Fruit fly (Drosophila melanogaster) whole organism, embryonic: Measurements from ENCODE around the gene Nxf3.

Experiments
- Atf-2 ChIP-seq: fragments of 200-800 bp; sonication (Bioruptor generic); optimal IDR thresholded peaks from 2 replicates; lab custom pipeline; 2016; ENCODE audit warnings: missing biosample characterization, missing genetic modification characterization
- Awh ChIP-seq: fragments of 200-800 bp; sonication (Bioruptor generic); IDR thresholded peaks from 2 replicates; pipeline ENCODE4, ENCODE4 v1.3.6; 2022; ENCODE audit warnings: missing biosample characterization, missing genetic modification characterization
- Blimp-1 ChIP-seq: fragments of 200-800 bp; sonication (Bioruptor generic); optimal IDR thresholded peaks from 3 replicates; lab custom pipeline; 2018; ENCODE audit warnings: missing biosample characterization, missing genetic modification characterization, mild to moderate bottlenecking, moderate library complexity, missing genetic modification reagents
- CG10209 ChIP-seq: fragments of 200-800 bp; sonication (Bioruptor generic); optimal IDR thresholded peaks from 3 replicates; lab custom pipeline; 2017; ENCODE audit warnings: missing biosample characterization, mild to moderate bottlenecking, missing genetic modification characterization, missing genetic modification reagents
- CG10979 ChIP-seq: fragments of 200-800 bp; sonication (Bioruptor generic); optimal IDR thresholded peaks from 2 replicates; lab custom pipeline; 2018; ENCODE audit warnings: missing biosample characterization, mild to moderate bottlenecking, missing genetic modification characterization, moderate library complexity
- CG11695 ChIP-seq: fragments of 200-800 bp; sonication (Bioruptor generic); IDR thresholded peaks from 3 replicates; pipeline ENCODE4 v1.3.6; 2022; ENCODE audit warnings: missing biosample characterization, missing genetic modification characterization
- CG12219 ChIP-seq: fragments of 200-800 bp; sonication (Bioruptor generic); optimal IDR thresholded peaks from 3 replicates; lab custom pipeline; 2018; ENCODE audit warnings: missing biosample characterization, mild to moderate bottlenecking, missing genetic modification characterization
- CG12299 ChIP-seq: fragments of 200-800 bp; sonication (Bioruptor generic); optimal IDR thresholded peaks from 2 replicates; lab custom pipeline; 2018; ENCODE audit warnings: missing biosample characterization, mild to moderate bottlenecking, missing genetic modification characterization
- CG13287 ChIP-seq: fragments of 200-800 bp; sonication (Bioruptor generic); IDR thresholded peaks from 2 replicates; pipeline ENCODE4 v1.3.6; 2022; ENCODE audit warnings: missing biosample characterization, missing genetic modification characterization; ENCODE audit not compliant: partially characterized antibody
- CG15601 ChIP-seq: fragments of 200-800 bp; sonication (Bioruptor generic); optimal IDR thresholded peaks from 3 replicates; lab custom pipeline; 2019; ENCODE audit warnings: missing biosample characterization, mild to moderate bottlenecking, missing genetic modification characterization, moderate library complexity
- CG18619 ChIP-seq: fragments of 200-800 bp; sonication (Bioruptor generic); optimal IDR thresholded peaks from 3 replicates; lab custom pipeline; 2017; ENCODE audit warnings: missing biosample characterization, mild to moderate bottlenecking, missing genetic modification characterization
- CG2889 ChIP-seq: fragments of 200-800 bp; sonication (Bioruptor generic); IDR thresholded peaks from 3 replicates; pipeline ENCODE4 v1.3.6; 2022; ENCODE audit warnings: missing biosample characterization, missing genetic modification characterization
- CG34224 ChIP-seq: fragments of 200-800 bp; sonication (Bioruptor generic); IDR thresholded peaks from 3 replicates; pipeline ENCODE4 v1.3.6; 2022; ENCODE audit warnings: missing biosample characterization, missing genetic modification characterization; ENCODE audit not compliant: partially characterized antibody
- CG3847 ChIP-seq: fragments of 200-800 bp; sonication (Bioruptor generic); IDR thresholded peaks from 2 replicates; pipeline ENCODE4 v1.3.6; 2022; ENCODE audit warnings: missing biosample characterization, missing genetic modification characterization
- CG6272 ChIP-seq: fragments of 200-800 bp; sonication (Bioruptor generic); IDR thresholded peaks from 2 replicates; pipeline ENCODE4 v1.3.6; 2022; ENCODE audit warnings: missing biosample characterization, missing genetic modification characterization
- CG7786 ChIP-seq: fragments of 200-800 bp; sonication (Bioruptor generic); optimal IDR thresholded peaks from 2 replicates; lab custom pipeline; 2016; ENCODE audit warnings: missing biosample characterization, missing genetic modification characterization
- CG8281 ChIP-seq: fragments of 200-800 bp; sonication (Bioruptor generic); optimal IDR thresholded peaks from 2 replicates; lab custom pipeline; 2018; ENCODE audit warnings: missing biosample characterization, mild to moderate bottlenecking, missing genetic modification characterization, moderate library complexity
- CG8388 ChIP-seq: fragments of 200-800 bp; sonication (Bioruptor generic); optimal IDR thresholded peaks from 2 replicates; lab custom pipeline; 2019; ENCODE audit warnings: missing biosample characterization, mild to moderate bottlenecking, missing genetic modification characterization, moderate library complexity
- CG9727 ChIP-seq: fragments of 200-800 bp; sonication (Bioruptor generic); optimal IDR thresholded peaks from 3 replicates; lab custom pipeline; 2017; ENCODE audit warnings: missing biosample characterization, mild to moderate bottlenecking, missing genetic modification characterization
- Doc2 ChIP-seq: fragments of 200-800 bp; sonication (Bioruptor generic); IDR thresholded peaks from 2 replicates; pipeline ENCODE4 v1.3.6; 2022; ENCODE audit warnings: missing biosample characterization, missing genetic modification characterization
- Fer1 ChIP-seq: fragments of 200-800 bp; sonication (Bioruptor generic); optimal IDR thresholded peaks from 2 replicates; lab custom pipeline; 2017; ENCODE audit warnings: missing biosample characterization, mild to moderate bottlenecking, missing genetic modification characterization
- Fer2 ChIP-seq: fragments of 200-800 bp; sonication (Bioruptor generic); optimal IDR thresholded peaks from 2 replicates; lab custom pipeline; 2018; ENCODE audit warnings: missing biosample characterization, mild to moderate bottlenecking, missing genetic modification characterization, moderate library complexity
- Fer3 ChIP-seq: fragments of 200-800 bp; sonication (Bioruptor generic); optimal IDR thresholded peaks from 2 replicates; lab custom pipeline; 2018; ENCODE audit warnings: missing biosample characterization, mild to moderate bottlenecking, missing genetic modification characterization, moderate library complexity
- Hmx ChIP-seq: fragments of 200-800 bp; sonication (Bioruptor generic); optimal IDR thresholded peaks from 2 replicates; lab custom pipeline; 2016; ENCODE audit warnings: missing biosample characterization, missing genetic modification characterization
- Jarid2 ChIP-seq: fragments of 200-800 bp; sonication (Bioruptor generic); optimal IDR thresholded peaks from 3 replicates; lab custom pipeline; 2017; ENCODE audit warnings: mild to moderate bottlenecking, missing biosample characterization, missing genetic modification reagents, missing genetic modification characterization
- Mrtf ChIP-seq: fragments of 200-800 bp; sonication (Bioruptor generic); IDR thresholded peaks from 3 replicates; pipeline ENCODE4 v1.3.6; 2022; ENCODE audit warnings: missing biosample characterization, missing genetic modification characterization
- Nf-YB ChIP-seq: fragments of 200-800 bp; sonication (Bioruptor generic); optimal IDR thresholded peaks from 3 replicates; lab custom pipeline; 2019; ENCODE audit warnings: missing biosample characterization, mild to moderate bottlenecking, missing genetic modification characterization, moderate library complexity
- Oaz ChIP-seq: fragments of 200-800 bp; sonication (Bioruptor generic); IDR thresholded peaks from 2 replicates; pipeline ENCODE4 v1.3.6; 2022; ENCODE audit warnings: missing biosample characterization, missing genetic modification characterization
- Poxn ChIP-seq: fragments of 200-800 bp; sonication (Bioruptor generic); IDR thresholded peaks from 2 replicates; pipeline ENCODE4 v1.3.6; 2022; ENCODE audit warnings: missing biosample characterization, missing genetic modification characterization
- Sox102F ChIP-seq: fragments of 200-800 bp; sonication (Bioruptor generic); optimal IDR thresholded peaks from 2 replicates; lab custom pipeline; 2018; ENCODE audit warnings: missing biosample characterization, mild to moderate bottlenecking, missing genetic modification characterization, moderate library complexity
- Sry-β ChIP-seq: fragments of 200-800 bp; sonication (Bioruptor generic); optimal IDR thresholded peaks from 2 replicates; lab custom pipeline; 2018; ENCODE audit warnings: missing biosample characterization, mild to moderate bottlenecking, missing genetic modification characterization, moderate library complexity
- Xbp1 ChIP-seq: fragments of 200-800 bp; sonication (Bioruptor generic); optimal IDR thresholded peaks from 3 replicates; lab custom pipeline; 2016; ENCODE audit warnings: missing biosample characterization, mild to moderate bottlenecking, missing genetic modification characterization
- bcd ChIP-seq: fragments of 200-800 bp; sonication (Bioruptor generic); optimal IDR thresholded peaks from 2 replicates; lab custom pipeline; 2017; ENCODE audit warnings: missing biosample characterization, mild to moderate bottlenecking, missing genetic modification characterization
- gcm2 ChIP-seq: fragments of 200-800 bp; sonication (Bioruptor generic); optimal IDR thresholded peaks from 2 replicates; lab custom pipeline; 2016; ENCODE audit warnings: missing biosample characterization, missing genetic modification characterization
- gsb-n ChIP-seq: fragments of 200-800 bp; sonication (Bioruptor generic); optimal IDR thresholded peaks from 3 replicates; lab custom pipeline; 2018; ENCODE audit warnings: missing biosample characterization, mild to moderate bottlenecking, missing genetic modification characterization
- kay ChIP-seq: fragments of 200-800 bp; sonication (Bioruptor generic); optimal IDR thresholded peaks from 2 replicates; lab custom pipeline; 2016; ENCODE audit warnings: missing biosample characterization, missing genetic modification characterization
- mirr ChIP-seq: fragments of 200-800 bp; sonication (Bioruptor generic); optimal IDR thresholded peaks from 3 replicates; lab custom pipeline; 2018; ENCODE audit warnings: missing biosample characterization, mild to moderate bottlenecking, missing genetic modification characterization
- onecut ChIP-seq: fragments of 200-800 bp; sonication (Bioruptor generic); IDR thresholded peaks from 2 replicates; pipeline ENCODE4 v1.3.6; 2022; ENCODE audit warnings: missing biosample characterization, missing genetic modification characterization
- pnt ChIP-seq: fragments of 200-800 bp; sonication (Bioruptor generic); optimal IDR thresholded peaks from 3 replicates; lab custom pipeline; 2016; ENCODE audit warnings: missing biosample characterization, missing genetic modification characterization
- prd ChIP-seq, 3 experiments: fragments of >200 bp in 2 of 3; fragments of 200-800 bp in 1 of 3; sonication (Bioruptor generic) in 1 of 3; optimal IDR thresholded peaks in 2 of 3; IDR thresholded peaks in 1 of 3; 2 replicates in 2 of 3; 3 replicates in 1 of 3; pipeline versions ENCODE4 v1.3.6 to Lab custom; 2017 to 2022; ENCODE audit warnings: missing biosample characterization in 1 of 3, missing genetic modification characterization in 1 of 3
- repo ChIP-seq: fragments of 200-800 bp; sonication (Bioruptor generic); optimal IDR thresholded peaks from 2 replicates; lab custom pipeline; 2016; ENCODE audit warnings: missing biosample characterization, missing genetic modification characterization
- sc ChIP-seq, 3 experiments: fragments of >200 bp in 2 of 3; fragments of 200-800 bp in 1 of 3; sonication (Bioruptor generic) in 1 of 3; optimal IDR thresholded peaks; 2 replicates in 2 of 3; 3 replicates in 1 of 3; lab custom pipeline; 2017; ENCODE audit warnings: mild to moderate bottlenecking in 1 of 3, missing biosample characterization in 1 of 3, missing genetic modification characterization in 1 of 3, missing genetic modification reagents in 1 of 3
- sens ChIP-seq: fragments of 200-800 bp; sonication (Bioruptor generic); peaks from one replicate; lab custom pipeline; 2016; ENCODE audit warnings: missing biosample characterization, missing genetic modification characterization
- sisA ChIP-seq: fragments of 200-800 bp; sonication (Bioruptor generic); IDR thresholded peaks from 2 replicates; pipeline ENCODE4 v1.3.6; 2022; ENCODE audit warnings: missing biosample characterization, missing genetic modification characterization
- slbo ChIP-seq: fragments of 200-800 bp; sonication (Bioruptor generic); IDR thresholded peaks from 2 replicates; pipeline ENCODE4 v1.3.6; 2022; ENCODE audit warnings: missing biosample characterization, missing genetic modification characterization
- sqz ChIP-seq: fragments of 200-800 bp; sonication (Bioruptor generic); optimal IDR thresholded peaks from 3 replicates; lab custom pipeline; 2018; ENCODE audit warnings: missing biosample characterization, mild to moderate bottlenecking, missing genetic modification characterization
- tgo ChIP-seq: fragments of 200-800 bp; sonication (Bioruptor generic); IDR thresholded peaks from 3 replicates; pipeline ENCODE4 v1.3.6; 2022; ENCODE audit warnings: missing biosample characterization, missing genetic modification characterization
- trh ChIP-seq: fragments of 200-800 bp; sonication (Bioruptor generic); optimal IDR thresholded peaks from 2 replicates; lab custom pipeline; 2016; ENCODE audit warnings: missing biosample characterization, missing genetic modification characterization
- vnd ChIP-seq: fragments of 200-800 bp; sonication (Bioruptor generic); IDR thresholded peaks from 3 replicates; pipeline ENCODE4 v1.3.6; 2022; ENCODE audit warnings: missing biosample characterization, missing genetic modification characterization; ENCODE audit not compliant: partially characterized antibody

Nxf3 gene

DNA sequence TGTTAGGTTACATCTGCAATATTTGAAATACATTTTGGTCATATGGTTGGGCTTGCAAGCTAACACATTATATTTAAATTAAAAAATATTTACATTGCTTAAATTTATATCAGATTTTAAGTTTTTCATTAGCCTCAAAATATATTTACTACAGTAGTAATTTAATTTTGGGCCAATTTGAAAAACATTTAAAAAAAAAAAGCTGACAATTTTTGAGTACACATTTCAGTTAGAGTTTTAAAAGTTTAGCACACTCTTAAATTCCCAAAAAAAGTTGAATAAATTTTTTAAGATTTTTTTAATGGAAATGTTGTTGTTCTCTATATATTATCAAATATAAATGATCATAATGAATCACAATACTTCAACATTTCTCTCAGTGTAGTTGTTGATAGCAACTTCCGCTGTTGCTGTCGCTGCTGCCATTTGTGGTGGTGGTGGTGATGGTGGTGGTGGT lies 7.8 kb upstream of the Nxf3 start (continued):
- TF ChIP-seq Fer1 (GFP tag; lab: Kevin White, UChicago) (peak; percentile 46), CG2889 (no peak), Atf-2 (GFP tag; lab: Kevin White, UChicago) (peak; percentile 51), repo (GFP tag; lab: Kevin White, UChicago) (no peak), mirr (GFP tag; lab: Kevin White, UChicago) (no peak), Fer3 (tag; lab: Kevin White, UChicago) (peak; percentile 52), Doc2 (GFP tag; lab: Robert Waterston, UW) (no peak), CG7786 (GFP tag; lab: Kevin White, UChicago) (peak; percentile 46), sens (peak; percentile 90), CG15601 (tag; lab: Kevin White, UChicago) (peak; percentile 65), CG12299 (tag; lab: Kevin White, UChicago) (peak; percentile 22), Nf-YB (GFP tag; lab: Kevin White, UChicago) (peak; percentile 61), slbo (GFP tag; lab: Robert Waterston, UW) (peak; percentile 25; the same call in 1 of the 2 replicates), CG9727 (GFP tag; lab: Kevin White, UChicago) (peak; percentile 89), sqz (GFP tag; lab: Kevin White, UChicago) (peak; percentile 48), Oaz (GFP tag; lab: Robert Waterston, UW) (no peak), Mrtf (GFP tag; lab: Robert Waterston, UW) (no peak), Fer2 (no peak), tgo (peak; percentile 55), gcm2 (GFP tag; lab: Kevin White, UChicago) (no peak), CG13287 (GFP tag; lab: Robert Waterston, UW) (no peak), Sox102F (GFP tag; lab: Kevin White, UChicago) (peak; percentile 90), CG10979 (tag; lab: Kevin White, UChicago) (peak; percentile 87), CG8388 (GFP tag; lab: Kevin White, UChicago) (peak; percentile 64), CG12219 (no peak), kay (GFP tag; lab: Kevin White, UChicago) (peak; percentile 18), CG18619 (GFP tag; lab: Kevin White, UChicago) (peak; percentile 65), gsb-n (tag; lab: Kevin White, UChicago) (peak; percentile 73), Jarid2 (peak; percentile 53), CG34224 (GFP tag; lab: Robert Waterston, UW) (no peak), vnd (no peak), onecut (GFP tag; lab: Robert Waterston, UW) (no peak; the same call in none of the 2 replicates), Awh (0 out of 2 replicates have a peak, but pooled peaks have one; percentile 5), CG3847 (GFP tag; lab: Robert Waterston, UW) (0 out of 2 replicates have a peak, but pooled peaks have one; percentile 37), Blimp-1 (GFP tag; lab: Kevin White, UChicago) (peak; percentile 82), Poxn (GFP tag; lab: Robert Waterston, UW) (no peak), Sry-β (GFP tag; lab: Kevin White, UChicago) (peak; percentile 20), trh (GFP tag; lab: Kevin White, UChicago) (peak; percentile 3), prd (optimal IDR thresholded peaks at IDR 0.05; lab: Kevin White, UChicago) (no peak), prd (GFP tag; IDR thresholded peaks at IDR 0.05; lab: Robert Waterston, UW) (peak; percentile 51; the same call in 1 of the 3 replicates), sisA (peak; percentile 29; the same call in 1 of the 2 replicates), bcd (peak; percentile 70), sc (optimal IDR thresholded peaks at IDR 0.05; lab: Kevin White, UChicago) (no peak), sc (GFP tag; optimal IDR thresholded peaks at IDR 0.05; lab: Kevin White, UChicago) (peak; percentile 73), CG8281 (tag; lab: Kevin White, UChicago) (peak; percentile 39), Hmx (peak; percentile 7), CG6272 (GFP tag; lab: Robert Waterston, UW) (no peak), Xbp1 (peak; percentile 67), CG11695 (GFP tag; lab: Robert Waterston, UW) (no peak; the same call in 2 of the 3 replicates), pnt (GFP tag; lab: Kevin White, UChicago) (peak; percentile 6), CG10209 (GFP tag; lab: Kevin White, UChicago) (peak; percentile 75)
